Fruit fly (Drosophila melanogaster) whole organism, adult: ENCODE results near the gene CG31559.

Source experiments
- CG12768 ChIP-seq: fragments of 200-800 bp; sonication (Bioruptor generic); optimal IDR thresholded peaks from 2 replicates; lab custom pipeline; 2017; ENCODE audit warnings: missing biosample characterization, missing genetic modification characterization, mild to moderate bottlenecking, moderate library complexity, missing genetic modification reagents
- Clk ChIP-seq: fragments of 200-800 bp; sonication (Bioruptor generic); optimal IDR thresholded peaks from 2 replicates; lab custom pipeline; 2017; ENCODE audit warnings: missing biosample characterization, missing genetic modification characterization
- ovo ChIP-seq: fragments of 200-800 bp; sonication (Bioruptor generic); optimal IDR thresholded peaks from 2 replicates; lab custom pipeline; 2016; ENCODE audit warnings: missing biosample characterization, missing genetic modification characterization

dm6 chr3R:6102318-6102717, 54.7 kb downstream of the CG31559 start:
- TF ChIP-seq CG12768 (no peak), ovo (GFP tag; lab: Kevin White, UChicago) (no peak), Clk (GFP tag; lab: Kevin White, UChicago) (no peak)
